Fruit fly (Drosophila melanogaster): ENCODE measurements around the gene sgg.

The sgg gene

DNA sequence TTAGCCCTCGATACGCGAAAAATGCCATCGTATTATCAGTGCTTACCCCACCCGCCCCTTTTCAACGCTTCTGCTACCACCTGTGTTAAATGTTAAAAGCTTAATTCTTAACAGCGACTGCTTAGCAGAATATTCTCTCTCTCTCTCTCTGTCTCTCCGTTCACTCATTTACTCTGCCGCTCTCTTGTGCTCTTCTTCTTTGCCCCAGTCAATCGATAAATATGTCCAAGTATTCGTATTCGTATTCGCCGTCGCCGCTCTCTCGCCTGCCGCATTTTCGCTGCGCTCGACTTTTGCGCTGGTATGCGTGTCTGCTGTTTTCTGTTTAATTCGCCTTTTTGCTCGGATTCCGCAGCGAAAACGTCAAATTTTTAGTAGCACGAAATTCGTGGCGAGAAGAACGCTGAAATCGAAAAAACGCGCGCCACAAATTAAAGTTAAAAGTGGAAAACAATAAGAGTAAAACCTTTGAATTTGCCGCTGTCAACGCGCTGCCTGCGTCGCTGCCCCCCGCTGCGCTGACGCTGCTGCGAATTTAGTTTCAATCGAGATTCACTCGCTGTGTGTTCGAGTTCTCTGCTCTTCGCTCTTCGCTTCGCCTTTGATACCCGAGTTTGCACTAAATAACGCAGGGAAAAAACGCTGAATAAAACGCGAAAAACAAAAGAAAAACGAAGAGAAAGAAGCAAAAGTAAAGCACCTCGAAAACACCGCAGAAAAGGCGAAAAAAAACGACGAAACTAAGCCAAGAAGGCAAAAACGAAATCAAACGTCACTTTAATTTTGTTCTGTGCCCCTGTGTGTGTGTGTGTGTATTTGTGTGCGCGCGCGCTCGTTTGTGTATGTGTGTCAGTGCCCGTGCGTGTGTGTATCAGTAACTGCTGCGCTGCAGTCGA lies 9.0 kb downstream of the sgg start (continued):
- TF ChIP-seq unc-4 (GFP tag; IDR thresholded peaks at IDR 0.05; ENCODE audit: partially characterized antibody): 0 out of 2 replicates have a peak, but pooled peaks have one; percentile 41
- peak; percentile 28; the same call in 1 of the 2 replicates for TF ChIP-seq Drgx (GFP tag; IDR thresholded peaks at IDR 0.05)
- peak; percentile 36; the same call in 1 of the 4 replicates for TF ChIP-seq Dll (GFP tag; IDR thresholded peaks at IDR 0.05; ENCODE audit: partially characterized antibody)
- peak; percentile 67 for TF ChIP-seq kah (GFP tag; optimal IDR thresholded peaks at IDR 0.05)
- TF ChIP-seq CG12942 (GFP tag; optimal IDR thresholded peaks at IDR 0.05): no peak
- no peak for TF ChIP-seq esg (GFP tag; conservative IDR thresholded peaks at IDR 0.05)
- TF ChIP-seq Deaf1 (tag; optimal IDR thresholded peaks at IDR 0.05): peak; percentile 56
- peak; percentile 56 for TF ChIP-seq nerfin-1 (tag; optimal IDR thresholded peaks at IDR 0.05)
- peak; percentile 60 for TF ChIP-seq CG34224 (GFP tag; IDR thresholded peaks at IDR 0.05; ENCODE audit: partially characterized antibody)
- peak; percentile 60 for TF ChIP-seq CG34376 (GFP tag; optimal IDR thresholded peaks at IDR 0.05)
- peak; percentile 2 for TF ChIP-seq gro (GFP tag; optimal IDR thresholded peaks at IDR 0.05)

- TF ChIP-seq sens (GFP tag) (no peak), trem (tag; optimal IDR thresholded peaks at IDR 0.05) (no peak), lab (GFP tag; optimal IDR thresholded peaks at IDR 0.05) (no peak), dpn (GFP tag; optimal IDR thresholded peaks at IDR 0.05) (no peak), grau (tag; optimal IDR thresholded peaks at IDR 0.05) (no peak), Pdp1 (GFP tag; optimal IDR thresholded peaks at IDR 0.05) (peak in 1 of 2 experiments; percentile 73), luna (GFP tag; optimal IDR thresholded peaks at IDR 0.05) (no peak), CG14667 (GFP tag; IDR thresholded peaks at IDR 0.05) (no peak), Sry-β (GFP tag; optimal IDR thresholded peaks at IDR 0.05) (no peak), Side (GFP tag; optimal IDR thresholded peaks at IDR 0.05) (no peak), CG2678 (tag; optimal IDR thresholded peaks at IDR 0.05) (no peak), CrebB (tag; optimal IDR thresholded peaks at IDR 0.05) (no peak), CG14050 (GFP tag; IDR thresholded peaks at IDR 0.05) (no peak), wdn (GFP tag; IDR thresholded peaks at IDR 0.05) (no peak), ewg (GFP tag; optimal IDR thresholded peaks at IDR 0.05) (no peak), CG6791 (GFP tag; IDR thresholded peaks at IDR 0.05; ENCODE audit: partially characterized antibody) (no peak), Bteb2 (GFP tag; optimal IDR thresholded peaks at IDR 0.05) (no peak), Camta (GFP tag; optimal IDR thresholded peaks at IDR 0.05) (no peak), CG2199 (GFP tag; IDR thresholded peaks at IDR 0.05) (peak; percentile 21; the same call in 1 of the 3 replicates), sr (GFP tag; IDR thresholded peaks at IDR 0.05) (peak; percentile 79; the same call in 2 of the 3 replicates), nmo (GFP tag; optimal IDR thresholded peaks at IDR 0.05) (no peak), Dp (GFP tag; optimal IDR thresholded peaks at IDR 0.05) (no peak), CG17802 (tag; optimal IDR thresholded peaks at IDR 0.05) (no peak), CG11696 (GFP tag; IDR thresholded peaks at IDR 0.05) (no peak)
Measured at dm6 chrX:2645593-2645992, 11.8 kb downstream of the sgg start.

dm6 chrX:2646022-2646761 lies 12.4 kb downstream of the sgg start:
- TF ChIP-seq Deaf1 (tag; optimal IDR thresholded peaks at IDR 0.05) (peak; percentile 83), nerfin-1 (tag; optimal IDR thresholded peaks at IDR 0.05) (peak; percentile 90), salm (tag; optimal IDR thresholded peaks at IDR 0.05) (peak; percentile 96), CG2199 (GFP tag; IDR thresholded peaks at IDR 0.05) (peak; percentile 94; the same call in 2 of the 3 replicates), Hr3 (GFP tag; optimal IDR thresholded peaks at IDR 0.05) (peak; percentile 96), CG15601 (tag; optimal IDR thresholded peaks at IDR 0.05) (peak; percentile 97), CG6689 (GFP tag; IDR thresholded peaks at IDR 0.05) (peak; percentile 96), CG43689 (GFP tag; IDR thresholded peaks at IDR 0.05) (peak; percentile 89), org-1 (GFP tag; optimal IDR thresholded peaks at IDR 0.05) (peak; percentile 99), ato (GFP tag; IDR thresholded peaks at IDR 0.05; ENCODE audit: partially characterized antibody) (peak; percentile 67), kay (GFP tag; optimal IDR thresholded peaks at IDR 0.05) (peak; percentile 94), ham (GFP tag; IDR thresholded peaks at IDR 0.05) (peak; percentile 86), HHEX (GFP tag; optimal IDR thresholded peaks at IDR 0.05) (peak; percentile 98), Rfx (GFP tag; IDR thresholded peaks at IDR 0.05) (peak; percentile 97)

Measured in whole organism, embryonic.